Fruit fly (Drosophila melanogaster): ENCODE results near the gene NimC3.

NimC3 gene

DNA sequence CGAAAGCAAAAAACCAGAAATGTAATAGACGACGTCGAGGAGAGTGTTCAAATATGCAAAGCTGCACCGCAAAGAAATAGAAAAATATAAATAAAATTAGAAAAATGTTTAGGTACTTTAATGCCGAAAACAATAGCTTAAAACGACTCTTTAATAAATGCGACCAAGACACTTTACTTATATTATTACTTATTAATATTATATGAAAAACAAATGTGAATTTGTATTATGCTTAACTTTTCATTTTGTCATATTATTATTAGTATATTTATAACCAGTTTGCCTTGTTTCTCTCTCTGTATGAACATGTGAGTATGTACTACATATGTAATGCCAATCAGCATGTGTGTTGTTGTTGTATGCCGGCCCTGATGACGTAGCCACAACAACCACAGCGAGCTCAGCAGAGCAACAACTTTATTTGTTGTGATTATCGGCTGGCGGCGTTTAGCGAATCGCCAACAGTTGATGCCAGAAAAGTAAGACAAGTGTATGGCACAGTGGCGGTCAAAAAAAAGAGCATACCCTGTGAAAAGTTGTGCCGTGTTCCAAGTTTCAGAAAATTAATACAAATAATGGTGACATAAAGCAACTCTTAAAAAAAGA, 2.2 kb upstream of the NimC3 start:
- TF ChIP-seq dmrt93B (GFP tag; optimal IDR thresholded peaks at IDR 0.05) (peak; percentile 20), br (GFP tag; optimal IDR thresholded peaks at IDR 0.05) (peak; percentile 26), Abd-B (GFP tag; optimal IDR thresholded peaks at IDR 0.05) (no peak), woc (GFP tag; optimal IDR thresholded peaks at IDR 0.05) (peak; percentile 58), HLH106 (tag; optimal IDR thresholded peaks at IDR 0.05) (peak; percentile 73), brk (GFP tag; optimal IDR thresholded peaks at IDR 0.05) (peak; percentile 19), psq (GFP tag; optimal IDR thresholded peaks at IDR 0.05) (peak; percentile 67), OdsH (GFP tag; optimal IDR thresholded peaks at IDR 0.05) (peak; percentile 53), Hr83 (GFP tag; optimal IDR thresholded peaks at IDR 0.05; ENCODE audit: poor library complexity, severe bottlenecking) (peak; percentile 61), ey (GFP tag; optimal IDR thresholded peaks at IDR 0.05) (peak; percentile 43), usp (GFP tag; optimal IDR thresholded peaks at IDR 0.05) (no peak), Dif (GFP tag; optimal IDR thresholded peaks at IDR 0.05; ENCODE audit: partially characterized antibody) (no peak), Myc (optimal IDR thresholded peaks at IDR 0.05) (no peak), GATAd (GFP tag; optimal IDR thresholded peaks at IDR 0.05) (peak; percentile 34), foxo (GFP tag; optimal IDR thresholded peaks at IDR 0.05) (peak in 1 of 2 experiments; percentile 60), CrebA (GFP tag; optimal IDR thresholded peaks at IDR 0.05; ENCODE audit: borderline replicate concordance) (no peak), dl (GFP tag; optimal IDR thresholded peaks at IDR 0.05; ENCODE audit: insufficient read depth in 1 of 2, partially characterized antibody in 2 of 2) (no peak), rgr (GFP tag; optimal IDR thresholded peaks at IDR 0.05) (peak; percentile 55), Sp1 (GFP tag; optimal IDR thresholded peaks at IDR 0.05) (peak; percentile 82), Hnf4 (GFP tag; optimal IDR thresholded peaks at IDR 0.05) (peak; percentile 59), pan (optimal IDR thresholded peaks at IDR 0.05) (no peak), fru (GFP tag; optimal IDR thresholded peaks at IDR 0.05) (peak; percentile 41), Rel (GFP tag; optimal IDR thresholded peaks at IDR 0.05) (no peak), Rel (tag; optimal IDR thresholded peaks at IDR 0.05) (peak; percentile 13), sv (GFP tag; optimal IDR thresholded peaks at IDR 0.05) (no peak), Dfd (GFP tag; optimal IDR thresholded peaks at IDR 0.05) (peak; percentile 94), N (GFP tag; optimal IDR thresholded peaks at IDR 0.05) (no peak), CG32264 (GFP tag; optimal IDR thresholded peaks at IDR 0.05) (no peak), sage (GFP tag; optimal IDR thresholded peaks at IDR 0.05) (no peak), CG9705 (GFP tag; optimal IDR thresholded peaks at IDR 0.05) (peak; percentile 9), lola (GFP tag; optimal IDR thresholded peaks at IDR 0.05) (no peak), tai (GFP tag; optimal IDR thresholded peaks at IDR 0.05) (peak; percentile 52), Mio (GFP tag; optimal IDR thresholded peaks at IDR 0.05) (no peak), jim (GFP tag; optimal IDR thresholded peaks at IDR 0.05) (no peak), dsf (GFP tag; optimal IDR thresholded peaks at IDR 0.05; ENCODE audit: borderline replicate concordance) (peak; percentile 5)

DNA sequence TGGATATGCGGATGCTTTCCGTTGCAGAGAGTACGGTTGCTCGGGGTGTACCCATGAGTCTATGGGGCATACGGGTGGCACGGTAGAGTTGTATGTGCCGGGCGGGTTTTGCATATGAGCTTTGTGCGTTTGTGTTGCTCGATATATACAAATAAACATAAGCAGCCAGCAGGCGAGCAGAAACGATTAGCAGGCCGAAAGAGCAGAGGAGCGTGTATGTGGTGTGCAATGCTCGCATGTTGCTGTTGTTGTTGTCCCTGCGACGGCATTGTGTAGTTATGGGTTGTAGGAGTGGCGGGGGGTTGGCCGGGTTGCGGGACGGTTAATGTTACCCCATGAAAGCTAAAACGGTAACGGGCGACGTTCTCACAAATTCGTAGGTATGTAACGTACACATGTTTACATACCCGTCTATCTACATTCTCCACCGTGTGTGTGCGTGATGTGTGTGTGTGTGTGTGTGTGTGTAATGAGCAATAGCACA, 1.7 kb upstream of the NimC3 start:
- peak in 1 of 2 experiments; percentile 16 for TF ChIP-seq dl (GFP tag; optimal IDR thresholded peaks at IDR 0.05; ENCODE audit: insufficient read depth in 1 of 2, partially characterized antibody in 2 of 2)
- no peak for TF ChIP-seq CG9705 (GFP tag; optimal IDR thresholded peaks at IDR 0.05)
- peak; percentile 5 for TF ChIP-seq Vsx2 (GFP tag; optimal IDR thresholded peaks at IDR 0.05; ENCODE audit: partially characterized antibody)
- no peak for TF ChIP-seq OdsH (GFP tag; optimal IDR thresholded peaks at IDR 0.05)

DNA sequence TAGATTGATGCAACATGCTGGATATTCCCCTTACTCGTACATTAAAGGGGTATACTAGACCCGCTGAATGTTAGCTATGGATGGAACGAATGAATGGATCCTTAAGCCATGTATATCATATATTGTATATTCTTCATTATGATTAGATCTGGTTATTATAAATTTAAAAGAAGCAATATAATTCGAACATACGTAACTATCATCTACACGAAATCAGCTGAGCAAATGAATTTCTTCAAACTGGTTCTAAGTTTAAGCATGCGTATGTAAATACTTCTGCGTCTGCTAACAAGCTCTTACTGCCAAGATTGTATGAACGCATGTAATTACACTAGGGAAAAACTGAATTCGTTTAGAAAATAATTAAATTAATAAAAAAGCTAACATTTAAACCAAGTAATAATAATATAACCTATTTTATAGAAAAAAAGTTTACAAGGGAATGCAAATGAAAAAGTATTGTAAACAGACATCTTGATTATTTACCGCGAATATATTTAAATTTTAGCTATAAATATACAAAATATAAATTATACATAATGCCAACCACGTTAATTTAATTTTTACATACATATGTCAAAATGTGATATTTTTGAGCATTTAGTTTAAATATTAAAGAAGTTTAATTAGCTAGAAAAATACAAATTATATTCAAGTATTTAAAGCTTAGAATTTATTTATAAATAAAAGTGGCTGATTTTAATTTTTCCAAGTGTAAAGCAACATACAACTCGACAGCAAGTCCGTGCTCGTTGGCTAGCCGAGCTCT, 1.1 kb upstream of the NimC3 start:
- TF ChIP-seq foxo (GFP tag; optimal IDR thresholded peaks at IDR 0.05), result peak; percentile 2 to 71
- TF ChIP-seq jim (GFP tag; optimal IDR thresholded peaks at IDR 0.05), result no peak
- no peak for TF ChIP-seq usp (GFP tag; optimal IDR thresholded peaks at IDR 0.05)
- no peak for TF ChIP-seq dmrt93B (GFP tag; optimal IDR thresholded peaks at IDR 0.05)
- no peak for TF ChIP-seq CG9705 (GFP tag; optimal IDR thresholded peaks at IDR 0.05)
- peak; percentile 46 for TF ChIP-seq Sp1 (GFP tag; optimal IDR thresholded peaks at IDR 0.05)
- TF ChIP-seq ey (GFP tag; optimal IDR thresholded peaks at IDR 0.05), result peak; percentile 24
- peak; percentile 9 for TF ChIP-seq OdsH (GFP tag; optimal IDR thresholded peaks at IDR 0.05)
- peak; percentile 44 for TF ChIP-seq br (GFP tag; optimal IDR thresholded peaks at IDR 0.05)
- no peak for TF ChIP-seq Dif (GFP tag; optimal IDR thresholded peaks at IDR 0.05; ENCODE audit: partially characterized antibody)
- TF ChIP-seq CG32264 (GFP tag; optimal IDR thresholded peaks at IDR 0.05), result no peak
- TF ChIP-seq sv (GFP tag; optimal IDR thresholded peaks at IDR 0.05), result peak; percentile 28
- TF ChIP-seq woc (GFP tag; optimal IDR thresholded peaks at IDR 0.05), result peak; percentile 75
- no peak for TF ChIP-seq dsf (GFP tag; optimal IDR thresholded peaks at IDR 0.05; ENCODE audit: borderline replicate concordance)
- peak; percentile 18 for TF ChIP-seq psq (GFP tag; optimal IDR thresholded peaks at IDR 0.05)
- TF ChIP-seq h (GFP tag; optimal IDR thresholded peaks at IDR 0.05), result peak; percentile 71
- TF ChIP-seq rgr (GFP tag; optimal IDR thresholded peaks at IDR 0.05), result peak; percentile 65
- peak; percentile 58 for TF ChIP-seq Hnf4 (GFP tag; optimal IDR thresholded peaks at IDR 0.05)
- peak; percentile 28 for TF ChIP-seq Dfd (GFP tag; optimal IDR thresholded peaks at IDR 0.05)
- TF ChIP-seq Myc (optimal IDR thresholded peaks at IDR 0.05), result no peak
- TF ChIP-seq N (GFP tag; optimal IDR thresholded peaks at IDR 0.05), result no peak
- TF ChIP-seq dl (GFP tag; optimal IDR thresholded peaks at IDR 0.05; ENCODE audit: insufficient read depth in 1 of 2, partially characterized antibody in 2 of 2), result no peak
- peak; percentile 15 for TF ChIP-seq tai (GFP tag; optimal IDR thresholded peaks at IDR 0.05)
- TF ChIP-seq GATAd (GFP tag; optimal IDR thresholded peaks at IDR 0.05), result no peak
- TF ChIP-seq HLH106 (tag; optimal IDR thresholded peaks at IDR 0.05), result peak; percentile 49
- no peak for TF ChIP-seq Rel (GFP tag; optimal IDR thresholded peaks at IDR 0.05)
- no peak for TF ChIP-seq Rel (tag; optimal IDR thresholded peaks at IDR 0.05)
- no peak for TF ChIP-seq Hr78 (GFP tag; optimal IDR thresholded peaks at IDR 0.05)
- TF ChIP-seq Abd-B (GFP tag; optimal IDR thresholded peaks at IDR 0.05), result no peak
- TF ChIP-seq fru (GFP tag; optimal IDR thresholded peaks at IDR 0.05), result peak; percentile 66
- TF ChIP-seq lola (GFP tag; optimal IDR thresholded peaks at IDR 0.05), result no peak
- no peak for TF ChIP-seq Vsx2 (GFP tag; optimal IDR thresholded peaks at IDR 0.05; ENCODE audit: partially characterized antibody)
- TF ChIP-seq pan (optimal IDR thresholded peaks at IDR 0.05), result peak; percentile 23

All from whole organism, wandering third instar larva.